Fruit fly (Drosophila melanogaster): ENCODE results near the gene Ste12DOR.

DNA sequence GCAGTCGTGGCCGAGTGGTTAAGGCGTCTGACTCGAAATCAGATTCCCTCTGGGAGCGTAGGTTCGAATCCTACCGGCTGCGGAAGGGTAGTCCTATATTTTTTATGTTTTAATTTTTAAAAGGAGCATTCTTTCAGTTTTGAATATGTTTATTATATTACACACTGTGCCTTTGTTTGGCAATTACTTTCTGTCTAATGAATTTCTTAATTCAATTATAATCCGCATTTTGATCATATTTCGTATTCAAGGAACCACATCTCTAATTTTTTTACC, 15.4 kb downstream of the Ste12DOR start:
- TF ChIP-seq kay (GFP tag; ENCODE audit: borderline replicate concordance): no peak
- TF ChIP-seq toe (GFP tag; optimal IDR thresholded peaks at IDR 0.05): no peak
- no peak for TF ChIP-seq CG7101 (tag; optimal IDR thresholded peaks at IDR 0.05)
- TF ChIP-seq CG5204 (GFP tag; optimal IDR thresholded peaks at IDR 0.05): no peak
- no peak for TF ChIP-seq Hr96 (GFP tag; optimal IDR thresholded peaks at IDR 0.05)
- no peak for TF ChIP-seq CG12768 (GFP tag; optimal IDR thresholded peaks at IDR 0.05)
- TF ChIP-seq pad (GFP tag; optimal IDR thresholded peaks at IDR 0.05): no peak
- no peak for TF ChIP-seq cic (GFP tag; optimal IDR thresholded peaks at IDR 0.05)
- TF ChIP-seq CG1620 (GFP tag; optimal IDR thresholded peaks at IDR 0.05): no peak
- no peak for TF ChIP-seq CG33017 (tag; optimal IDR thresholded peaks at IDR 0.05)
- no peak for TF ChIP-seq CG11617 (GFP tag; optimal IDR thresholded peaks at IDR 0.05)
- TF ChIP-seq Crg-1 (GFP tag; optimal IDR thresholded peaks at IDR 0.05): no peak
- TF ChIP-seq CG7045 (GFP tag; optimal IDR thresholded peaks at IDR 0.05): no peak
